Fruit fly (Drosophila melanogaster) whole organism, embryonic: ENCODE data around the gene CG45002.

Experiments
- Asciz ChIP-seq: fragments of 200-800 bp; sonication (Bioruptor generic); optimal IDR thresholded peaks from 2 replicates; lab custom pipeline; 2017; ENCODE audit warnings: missing biosample characterization, mild to moderate bottlenecking, missing genetic modification characterization, missing genetic modification reagents
- CG10147 ChIP-seq: fragments of 200-800 bp; sonication (Bioruptor generic); optimal IDR thresholded peaks from 2 replicates; lab custom pipeline; 2019; ENCODE audit warnings: missing biosample characterization, mild to moderate bottlenecking, missing genetic modification characterization, moderate library complexity
- CG1024 ChIP-seq: fragments of 200-800 bp; sonication (Bioruptor generic); IDR thresholded peaks from 2 replicates; pipeline ENCODE4 v1.3.6; 2022; ENCODE audit warnings: missing biosample characterization, missing genetic modification characterization
- CG10321 ChIP-seq: fragments of 200-800 bp; sonication (Bioruptor generic); IDR thresholded peaks from 2 replicates; pipeline ENCODE4 v1.3.6; 2022; ENCODE audit warnings: missing biosample characterization, missing genetic modification characterization
- CG10565 ChIP-seq: fragments of 200-800 bp; sonication (Bioruptor generic); optimal IDR thresholded peaks from 3 replicates; lab custom pipeline; 2016; ENCODE audit warnings: missing biosample characterization, mild to moderate bottlenecking, missing genetic modification characterization
- CG12659 ChIP-seq: fragments of 200-800 bp; sonication (Bioruptor generic); optimal IDR thresholded peaks from 3 replicates; lab custom pipeline; 2017; ENCODE audit warnings: mild to moderate bottlenecking, missing biosample characterization, missing genetic modification reagents, missing genetic modification characterization
- CG17186 ChIP-seq: fragments of 200-800 bp; sonication (Bioruptor generic); optimal IDR thresholded peaks from 3 replicates; lab custom pipeline; 2017; ENCODE audit warnings: missing biosample characterization, missing genetic modification reagents, missing genetic modification characterization
- CG17361 ChIP-seq: fragments of 200-800 bp; sonication (Bioruptor generic); IDR thresholded peaks from 3 replicates; pipeline ENCODE4 v1.3.6; 2022; ENCODE audit warnings: missing biosample characterization, missing genetic modification characterization
- CG32767 ChIP-seq: fragments of 200-800 bp; sonication (Bioruptor generic); IDR thresholded peaks from 2 replicates; pipeline ENCODE4 v1.3.6; 2022; ENCODE audit warnings: missing biosample characterization, missing genetic modification characterization
- CG3407 ChIP-seq: fragments of 200-800 bp; sonication (Bioruptor generic); optimal IDR thresholded peaks from 2 replicates; lab custom pipeline; 2018; ENCODE audit warnings: missing biosample characterization, mild to moderate bottlenecking, missing genetic modification characterization
- CG3847 ChIP-seq: fragments of 200-800 bp; sonication (Bioruptor generic); IDR thresholded peaks from 2 replicates; pipeline ENCODE4 v1.3.6; 2022; ENCODE audit warnings: missing biosample characterization, missing genetic modification characterization
- CG42726 ChIP-seq: fragments of 200-800 bp; sonication (Bioruptor generic); IDR thresholded peaks from 2 replicates; pipeline ENCODE4 v1.3.6; 2022; ENCODE audit warnings: missing biosample characterization, missing genetic modification characterization; ENCODE audit not compliant: partially characterized antibody
- CG4730 ChIP-seq: fragments of 200-800 bp; sonication (Bioruptor generic); IDR thresholded peaks from 2 replicates; pipeline ENCODE4 v1.3.6; 2022; ENCODE audit warnings: missing biosample characterization, missing genetic modification characterization
- CG6654 ChIP-seq: fragments of 200-800 bp; sonication (Bioruptor generic); optimal IDR thresholded peaks from 2 replicates; lab custom pipeline; 2017; ENCODE audit warnings: missing biosample characterization, mild to moderate bottlenecking, missing genetic modification characterization
- CG6765 ChIP-seq: fragments of 200-800 bp; sonication (Bioruptor generic); optimal IDR thresholded peaks from 3 replicates; lab custom pipeline; 2017; ENCODE audit warnings: missing biosample characterization, mild to moderate bottlenecking, missing genetic modification characterization
- CG6791 ChIP-seq: fragments of 200-800 bp; sonication (Bioruptor generic); IDR thresholded peaks from 3 replicates; pipeline ENCODE4 v1.3.6; 2022; ENCODE audit warnings: missing biosample characterization, missing genetic modification characterization; ENCODE audit not compliant: partially characterized antibody
- CG7928 ChIP-seq: fragments of 200-800 bp; sonication (Bioruptor generic); optimal IDR thresholded peaks from 2 replicates; lab custom pipeline; 2017; ENCODE audit warnings: missing biosample characterization, mild to moderate bottlenecking, missing genetic modification characterization
- CG7963 ChIP-seq: fragments of 200-800 bp; sonication (Bioruptor generic); IDR thresholded peaks from 3 replicates; pipeline ENCODE4 v1.3.6; 2022; ENCODE audit warnings: missing biosample characterization, missing genetic modification characterization; ENCODE audit not compliant: partially characterized antibody
- CG9797 ChIP-seq: fragments of 200-800 bp; sonication (Bioruptor generic); optimal IDR thresholded peaks from 3 replicates; lab custom pipeline; 2018; ENCODE audit warnings: missing biosample characterization, mild to moderate bottlenecking, missing genetic modification characterization
- CTCF ChIP-seq: fragments of 200-800 bp; sonication (Bioruptor generic); optimal IDR thresholded peaks from 2 replicates; lab custom pipeline; 2017; ENCODE audit warnings: missing biosample characterization, mild to moderate bottlenecking, missing genetic modification characterization, moderate library complexity
- D ChIP-seq, 2 experiments: fragments of 200-800 bp in 1 of 2; fragments of >200 bp in 1 of 2; sonication (Bioruptor generic) in 1 of 2; optimal IDR thresholded peaks; 2 replicates in 1 of 2; 3 replicates in 1 of 2; lab custom pipeline; 2017; ENCODE audit warnings: mild to moderate bottlenecking in 1 of 2, missing biosample characterization in 1 of 2, missing genetic modification characterization in 1 of 2, missing genetic modification reagents in 1 of 2
- Dbx ChIP-seq: fragments of 200-800 bp; sonication (Bioruptor generic); IDR thresholded peaks from 3 replicates; pipeline ENCODE4 v1.3.6; 2022; ENCODE audit warnings: missing biosample characterization, missing genetic modification characterization
- Dll ChIP-seq: fragments of 200-800 bp; sonication (Bioruptor generic); IDR thresholded peaks from 4 replicates; pipeline ENCODE4 v1.3.6; 2022; ENCODE audit warnings: missing biosample characterization, missing genetic modification characterization; ENCODE audit not compliant: partially characterized antibody
- Ets97D ChIP-seq: fragments of 200-800 bp; sonication (Bioruptor generic); optimal IDR thresholded peaks from 3 replicates; lab custom pipeline; 2016; ENCODE audit warnings: missing biosample characterization, missing genetic modification characterization
- Fer3 ChIP-seq: fragments of 200-800 bp; sonication (Bioruptor generic); optimal IDR thresholded peaks from 2 replicates; lab custom pipeline; 2018; ENCODE audit warnings: missing biosample characterization, mild to moderate bottlenecking, missing genetic modification characterization, moderate library complexity
- HLHmδ ChIP-seq: fragments of 200-800 bp; sonication (Bioruptor generic); optimal IDR thresholded peaks from 2 replicates; lab custom pipeline; 2018; ENCODE audit warnings: missing biosample characterization, mild to moderate bottlenecking, missing genetic modification characterization, moderate library complexity
- Hmx ChIP-seq: fragments of 200-800 bp; sonication (Bioruptor generic); optimal IDR thresholded peaks from 2 replicates; lab custom pipeline; 2016; ENCODE audit warnings: missing biosample characterization, missing genetic modification characterization
- Kr ChIP-seq: fragments of 200-800 bp; sonication (Bioruptor generic); optimal IDR thresholded peaks from 2 replicates; lab custom pipeline; 2017; ENCODE audit warnings: missing biosample characterization, mild to moderate bottlenecking, missing genetic modification characterization
- Nf-YC ChIP-seq: fragments of 200-800 bp; optimal IDR thresholded peaks from 3 replicates; lab custom pipeline; 2019; ENCODE audit warnings: missing biosample characterization, mild to moderate bottlenecking, missing genetic modification characterization, moderate library complexity
- Optix ChIP-seq: fragments of 200-800 bp; sonication (Bioruptor generic); IDR thresholded peaks from 3 replicates; pipeline ENCODE4 v1.3.6; 2022; ENCODE audit warnings: missing biosample characterization, missing genetic modification characterization
- PHDP ChIP-seq: fragments of 200-800 bp; sonication (Bioruptor generic); optimal IDR thresholded peaks from 3 replicates; lab custom pipeline; 2018; ENCODE audit warnings: missing biosample characterization, mild to moderate bottlenecking, missing genetic modification characterization, moderate library complexity
- Pdp1 ChIP-seq, 2 experiments: fragments of 200-800 bp; sonication (Bioruptor generic); optimal IDR thresholded peaks; 3 replicates each; lab custom pipeline; 2016; ENCODE audit warnings: missing biosample characterization in 2 of 2, missing genetic modification characterization in 2 of 2, mild to moderate bottlenecking in 1 of 2, moderate library complexity in 1 of 2
- Sin3A ChIP-seq: fragments of >200 bp; optimal IDR thresholded peaks from 2 replicates; lab custom pipeline; 2018
- cato ChIP-seq: fragments of 200-800 bp; sonication (Bioruptor generic); optimal IDR thresholded peaks from 2 replicates; lab custom pipeline; 2016; ENCODE audit warnings: missing biosample characterization, missing genetic modification characterization, borderline replicate concordance
- dpn ChIP-seq, 2 experiments: fragments of 200-800 bp; sonication (Bioruptor generic); optimal IDR thresholded peaks; 3 replicates each; lab custom pipeline; 2016; ENCODE audit warnings: missing biosample characterization in 2 of 2, missing genetic modification characterization in 2 of 2
- emc ChIP-seq: fragments of 200-800 bp; sonication (Bioruptor generic); optimal IDR thresholded peaks from 2 replicates; lab custom pipeline; 2016; ENCODE audit warnings: missing biosample characterization, missing genetic modification characterization
- esg ChIP-seq: fragments of 200-800 bp; sonication (Bioruptor generic); conservative IDR thresholded peaks from 2 replicates; pipeline ENCODE4 v1.3.6; 2022; ENCODE audit warnings: missing biosample characterization, missing genetic modification characterization
- gem ChIP-seq: fragments of 200-800 bp; sonication (Bioruptor generic); optimal IDR thresholded peaks from 2 replicates; lab custom pipeline; 2019; ENCODE audit warnings: missing biosample characterization, mild to moderate bottlenecking, missing genetic modification characterization, moderate library complexity
- grn ChIP-seq: fragments of 200-800 bp; sonication (Bioruptor generic); optimal IDR thresholded peaks from 3 replicates; lab custom pipeline; 2017; ENCODE audit warnings: missing biosample characterization, missing genetic modification characterization
- h ChIP-seq: fragments of >200 bp; optimal IDR thresholded peaks from 2 replicates; lab custom pipeline; 2017
- hb ChIP-seq: fragments of 200-800 bp; sonication (Bioruptor generic); IDR thresholded peaks from 3 replicates; pipeline ENCODE4 v1.3.6; 2022; ENCODE audit warnings: missing biosample characterization, missing genetic modification characterization; ENCODE audit not compliant: partially characterized antibody
- hbn ChIP-seq: fragments of 200-800 bp; sonication (Bioruptor generic); IDR thresholded peaks from 2 replicates; pipeline ENCODE4 v1.3.6; 2022; ENCODE audit warnings: missing biosample characterization, missing genetic modification characterization; ENCODE audit not compliant: partially characterized antibody
- nerfin-1 ChIP-seq: fragments of 200-800 bp; sonication (Bioruptor generic); optimal IDR thresholded peaks from 3 replicates; lab custom pipeline; 2019; ENCODE audit warnings: missing biosample characterization, mild to moderate bottlenecking, missing genetic modification characterization, moderate library complexity
- pzg ChIP-seq: fragments of 200-800 bp; sonication (Bioruptor generic); optimal IDR thresholded peaks from 3 replicates; lab custom pipeline; 2018; ENCODE audit warnings: missing biosample characterization, mild to moderate bottlenecking, missing genetic modification characterization, moderate library complexity
- schlank ChIP-seq: fragments of 200-800 bp; sonication (Bioruptor generic); optimal IDR thresholded peaks from 2 replicates; lab custom pipeline; 2018; ENCODE audit warnings: missing biosample characterization, mild to moderate bottlenecking, missing genetic modification characterization
- shn ChIP-seq: fragments of 200-800 bp; sonication (Bioruptor generic); optimal IDR thresholded peaks from 3 replicates; lab custom pipeline; 2016; ENCODE audit warnings: missing biosample characterization, missing genetic modification characterization
- sob ChIP-seq: fragments of 200-800 bp; sonication (Bioruptor generic); IDR thresholded peaks from 2 replicates; pipeline ENCODE4 v1.3.6; 2022; ENCODE audit warnings: missing biosample characterization, missing genetic modification characterization
- sug ChIP-seq: fragments of 200-800 bp; optimal IDR thresholded peaks from 2 replicates; lab custom pipeline; 2019; ENCODE audit warnings: missing biosample characterization, mild to moderate bottlenecking, missing genetic modification characterization, moderate library complexity
- trem ChIP-seq: fragments of 200-800 bp; optimal IDR thresholded peaks from 3 replicates; lab custom pipeline; 2019; ENCODE audit warnings: missing biosample characterization, mild to moderate bottlenecking, missing genetic modification characterization, moderate library complexity

CG45002 gene

DNA sequence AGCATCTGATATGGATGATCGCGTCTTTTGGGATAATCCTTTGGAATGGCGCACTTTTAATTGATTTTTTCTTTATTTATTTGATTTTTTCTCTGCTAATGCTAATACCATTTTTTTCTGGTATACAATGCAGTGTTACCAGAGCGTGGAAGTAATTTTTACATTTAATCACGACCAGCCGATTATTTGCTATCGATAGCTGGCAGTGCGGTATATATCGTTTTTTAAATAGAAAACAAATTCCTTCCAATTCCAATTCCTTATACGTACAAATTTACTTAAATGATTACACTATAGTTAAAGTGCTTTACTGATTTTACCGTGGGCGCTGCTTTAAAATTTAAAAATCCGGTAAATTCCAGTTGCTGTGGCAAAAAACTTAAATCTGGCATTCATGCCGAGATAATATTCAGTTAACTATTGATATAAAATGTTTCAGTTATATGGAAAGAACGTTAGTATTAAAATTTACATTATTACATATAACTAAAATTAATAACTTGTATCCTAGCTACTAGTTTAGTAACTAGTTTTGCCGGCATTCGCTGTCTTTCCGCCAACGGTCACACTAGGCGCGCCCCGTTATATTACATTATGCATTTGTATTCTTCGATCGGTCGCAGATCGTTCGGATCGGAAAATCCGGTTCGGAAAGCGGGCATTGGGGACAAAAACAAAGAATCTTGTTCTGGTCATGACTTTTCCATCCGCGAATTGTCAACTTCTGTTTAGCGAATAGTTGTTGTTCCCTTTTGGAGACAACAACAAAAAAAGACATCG, 123.6 kb downstream of the CG45002 start, which contains the start of the genes CG13001 and RhoGAP15B:
Gene CG13001 (minus strand): TSS at position 137 of the 780 bp plus-strand sequence.
Gene RhoGAP15B (plus strand): TSS at position 556 of the 780 bp plus-strand sequence.
- TF ChIP-seq pzg (GFP tag; lab: Kevin White, UChicago) (peak; percentile 54), Kr (no peak), CG17186 (GFP tag; lab: Kevin White, UChicago) (no peak), CG10565 (GFP tag; lab: Kevin White, UChicago) (no peak), dpn (GFP tag; optimal IDR thresholded peaks at IDR 0.05; lab: Kevin White, UChicago) (no peak), Dbx (GFP tag; lab: Robert Waterston, UW) (no peak), Nf-YC (tag; lab: Kevin White, UChicago) (no peak), hbn (GFP tag; lab: Robert Waterston, UW) (no peak; the same call in 1 of the 2 replicates), CG42726 (GFP tag; lab: Robert Waterston, UW) (peak; percentile 80), Pdp1 (GFP tag; optimal IDR thresholded peaks at IDR 0.05; lab: Kevin White, UChicago) (peak in 1 of 2 experiments; percentile 36), sob (no peak), hb (GFP tag; lab: Robert Waterston, UW) (peak; percentile 61; the same call in 1 of the 3 replicates), Fer3 (tag; lab: Kevin White, UChicago) (no peak), sug (tag; lab: Kevin White, UChicago) (no peak), CG3407 (GFP tag; lab: Kevin White, UChicago) (no peak), CG10147 (GFP tag; lab: Kevin White, UChicago) (no peak), shn (no peak), D (optimal IDR thresholded peaks at IDR 0.05; lab: Kevin White, UChicago) (no peak), D (GFP tag; optimal IDR thresholded peaks at IDR 0.05; lab: Kevin White, UChicago) (no peak), cato (no peak), schlank (no peak), esg (GFP tag; lab: Robert Waterston, UW) (no peak), CG7963 (GFP tag; lab: Robert Waterston, UW) (peak; percentile 61), CG6791 (peak; percentile 83), CG12659 (GFP tag; lab: Kevin White, UChicago) (peak; percentile 4), HLHmδ (peak; percentile 21), Sin3A (lab: Kevin White, UChicago) (peak; percentile 17), nerfin-1 (no peak), CG7928 (GFP tag; lab: Kevin White, UChicago) (no peak), emc (no peak), Dll (GFP tag; lab: Robert Waterston, UW) (peak; percentile 74; the same call in 3 of the 4 replicates), CG9797 (GFP tag; lab: Kevin White, UChicago) (peak; percentile 62), trem (tag; lab: Kevin White, UChicago) (peak; percentile 36), PHDP (tag; lab: Kevin White, UChicago) (no peak), CG6765 (GFP tag; lab: Kevin White, UChicago) (no peak), Hmx (GFP tag; lab: Kevin White, UChicago) (no peak), Ets97D (GFP tag; lab: Kevin White, UChicago) (peak; percentile 5), Optix (GFP tag; lab: Robert Waterston, UW) (no peak), CG32767 (GFP tag; lab: Robert Waterston, UW) (peak; percentile 28; the same call in 1 of the 2 replicates), CG17361 (GFP tag; lab: Robert Waterston, UW) (0 out of 3 replicates have a peak, but pooled peaks have one; percentile 46), CG1024 (GFP tag; lab: Robert Waterston, UW) (no peak), CG10321 (GFP tag; lab: Robert Waterston, UW) (no peak), CTCF (GFP tag; lab: Kevin White, UChicago) (no peak), CG4730 (no peak), gem (tag; lab: Kevin White, UChicago) (peak; percentile 6), h (no peak), Asciz (no peak), CG6654 (GFP tag; lab: Kevin White, UChicago) (no peak), grn (GFP tag; lab: Kevin White, UChicago) (no peak), CG3847 (GFP tag; lab: Robert Waterston, UW) (peak; percentile 15; the same call in 1 of the 2 replicates)
